Worm (Caenorhabditis elegans) whole organism, L3 larva: ENCODE results near the gene C47E8.9.

Experiments
- ama-1 ChIP-seq: fragments of 150-350 bp; optimal IDR thresholded peaks from 2 replicates; lab custom pipeline; 2018
- ceh-28 ChIP-seq: fragments of 150-350 bp; optimal IDR thresholded peaks from 2 replicates; lab custom pipeline; 2014; ENCODE audit warnings: missing biosample characterization, missing genetic modification reagents, missing genetic modification characterization
- ceh-82 ChIP-seq: fragments of 150-350 bp; optimal IDR thresholded peaks from 2 replicates; lab custom pipeline; 2014; ENCODE audit warnings: missing biosample characterization, missing genetic modification characterization
- elt-2 ChIP-seq: sonication (generic microtip); optimal IDR thresholded peaks from 2 replicates; lab custom pipeline; 2016; ENCODE audit warnings: missing genetic modification reagents, mild to moderate bottlenecking, missing genetic modification characterization, missing compliant biosample characterization
- elt-3 ChIP-seq, 3 experiments: fragments of 150-350 bp in 1 of 3; sonication (generic microtip) in 2 of 3; optimal IDR thresholded peaks; 2 replicates in 2 of 3; 4 replicates in 1 of 3; lab custom pipeline; 2014 to 2017; ENCODE audit warnings: missing biosample characterization in 3 of 3, missing genetic modification characterization in 3 of 3
- fkh-10 ChIP-seq: sonication (generic microtip); optimal IDR thresholded peaks from 2 replicates; lab custom pipeline; 2017; ENCODE audit warnings: missing biosample characterization, missing genetic modification reagents, missing genetic modification characterization
- fos-1 ChIP-seq: fragments of 150-350 bp; optimal IDR thresholded peaks from 2 replicates; lab custom pipeline; 2014; ENCODE audit warnings: missing biosample characterization, missing genetic modification characterization
- nhr-11 ChIP-seq: fragments of 150-350 bp; optimal IDR thresholded peaks from 2 replicates; lab custom pipeline; 2014; ENCODE audit warnings: missing biosample characterization, missing genetic modification characterization
- nhr-237 ChIP-seq: fragments of 150-350 bp; optimal IDR thresholded peaks from 2 replicates; lab custom pipeline; 2014; ENCODE audit warnings: missing biosample characterization, missing genetic modification characterization
- pqm-1 ChIP-seq: fragments of 150-350 bp; optimal IDR thresholded peaks from 2 replicates; lab custom pipeline; 2017; ENCODE audit warnings: missing biosample characterization, missing genetic modification characterization, inconsistent platforms
- skn-1 ChIP-seq: fragments of 150-350 bp; optimal IDR thresholded peaks from 2 replicates; lab custom pipeline; 2014; ENCODE audit warnings: missing biosample characterization, missing genetic modification characterization
- ztf-4 ChIP-seq: fragments of 150-350 bp; optimal IDR thresholded peaks from 2 replicates; lab custom pipeline; 2014; ENCODE audit warnings: missing biosample characterization, missing genetic modification characterization

DNA sequence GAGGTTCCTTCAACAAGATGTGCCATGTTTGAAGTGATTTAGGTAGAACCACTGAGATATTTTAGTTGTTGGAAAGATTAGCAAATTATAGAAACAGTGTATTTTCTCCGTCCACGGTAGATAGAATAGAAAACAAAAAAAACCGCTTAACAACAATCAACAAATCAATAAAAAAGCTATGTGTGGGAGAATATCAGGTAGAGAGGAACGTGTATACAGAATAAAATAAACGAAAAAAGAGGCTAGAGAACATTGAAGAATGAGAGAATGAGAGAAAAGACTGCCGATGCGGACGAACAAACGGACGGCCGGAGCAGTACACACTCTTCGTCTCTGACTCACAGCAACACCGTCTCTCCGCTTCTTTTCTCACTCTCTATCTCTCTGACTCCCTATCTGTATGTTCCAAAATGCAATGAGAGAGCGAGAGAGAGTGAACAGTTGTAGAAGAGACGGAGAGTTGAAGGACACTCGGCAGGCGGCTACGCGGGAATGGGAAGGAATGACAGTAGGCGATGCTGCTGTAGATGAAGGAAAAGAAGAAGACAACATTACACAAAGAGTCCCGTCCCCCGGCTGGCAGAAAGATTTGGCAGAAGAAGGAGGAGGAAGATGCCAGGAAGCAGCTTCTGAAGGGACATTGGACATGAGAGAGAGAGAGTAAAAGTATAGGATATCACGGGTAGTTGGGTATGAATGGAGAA lies 33.6 kb downstream of the C47E8.9 start, which contains the start of gene unc-112:
- TF ChIP-seq ceh-82 (tag; lab: Kevin White, UChicago), result no peak
- no peak for TF ChIP-seq elt-3 (tag; optimal IDR thresholded peaks at IDR 0.05; lab: Kevin White, UChicago)
- peak; percentile 44 for TF ChIP-seq pqm-1 (tag; lab: Kevin White, UChicago)
- TF ChIP-seq ama-1, result no peak
- TF ChIP-seq fkh-10 (GFP tag; lab: Kevin White, UChicago), result no peak
- peak; percentile 15 for TF ChIP-seq ceh-28 (tag; lab: Kevin White, UChicago)
- TF ChIP-seq ztf-4 (tag; lab: Kevin White, UChicago), result no peak
- peak; percentile 26 for TF ChIP-seq skn-1 (tag; lab: Kevin White, UChicago)
- TF ChIP-seq nhr-237 (tag; lab: Kevin White, UChicago), result no peak
- TF ChIP-seq elt-2 (tag; lab: Kevin White, UChicago), result peak; percentile 73
- peak; percentile 55 for TF ChIP-seq nhr-11 (tag; lab: Kevin White, UChicago)
- TF ChIP-seq fos-1 (tag; lab: Kevin White, UChicago), result peak; percentile 59
